Fruit fly (Drosophila melanogaster) whole organism, adult: ENCODE results near the gene Gnf1.

Experiments used
- CG11617 ChIP-seq: fragments of 200-800 bp; sonication (Bioruptor generic); optimal IDR thresholded peaks from 2 replicates; lab custom pipeline; 2017; ENCODE audit warnings: mild to moderate bottlenecking, missing biosample characterization, missing genetic modification reagents, missing genetic modification characterization
- CG12768 ChIP-seq: fragments of 200-800 bp; sonication (Bioruptor generic); optimal IDR thresholded peaks from 2 replicates; lab custom pipeline; 2017; ENCODE audit warnings: missing biosample characterization, missing genetic modification characterization, mild to moderate bottlenecking, moderate library complexity, missing genetic modification reagents
- CG14711 ChIP-seq: fragments of 200-800 bp; sonication (Bioruptor generic); optimal IDR thresholded peaks from 2 replicates; lab custom pipeline; 2018; ENCODE audit warnings: missing biosample characterization, mild to moderate bottlenecking, missing genetic modification characterization, moderate library complexity
- CG1620 ChIP-seq: fragments of 200-800 bp; sonication (Bioruptor generic); optimal IDR thresholded peaks from 2 replicates; lab custom pipeline; 2016; ENCODE audit warnings: missing biosample characterization, missing genetic modification characterization
- CG33017 ChIP-seq: fragments of 200-800 bp; sonication (Bioruptor generic); optimal IDR thresholded peaks from 2 replicates; lab custom pipeline; 2018; ENCODE audit warnings: missing biosample characterization, mild to moderate bottlenecking, missing genetic modification characterization, moderate library complexity
- CG5204 ChIP-seq: fragments of 200-800 bp; sonication (Bioruptor generic); optimal IDR thresholded peaks from 2 replicates; lab custom pipeline; 2016; ENCODE audit warnings: missing biosample characterization, missing genetic modification characterization
- CG7045 ChIP-seq: fragments of 200-800 bp; sonication (Bioruptor generic); optimal IDR thresholded peaks from 2 replicates; lab custom pipeline; 2017; ENCODE audit warnings: missing biosample characterization, mild to moderate bottlenecking, missing genetic modification characterization
- CG7101 ChIP-seq: fragments of 200-800 bp; sonication (Bioruptor generic); optimal IDR thresholded peaks from 2 replicates; lab custom pipeline; 2018; ENCODE audit warnings: missing biosample characterization, mild to moderate bottlenecking, missing genetic modification characterization, moderate library complexity
- Clk ChIP-seq: fragments of 200-800 bp; sonication (Bioruptor generic); optimal IDR thresholded peaks from 2 replicates; lab custom pipeline; 2017; ENCODE audit warnings: missing biosample characterization, missing genetic modification characterization
- Crg-1 ChIP-seq: fragments of 200-800 bp; sonication (Bioruptor generic); optimal IDR thresholded peaks from 2 replicates; lab custom pipeline; 2016; ENCODE audit warnings: missing biosample characterization, missing genetic modification characterization
- Hr96 ChIP-seq: fragments of 200-800 bp; sonication (Bioruptor generic); optimal IDR thresholded peaks from 2 replicates; lab custom pipeline; 2016; ENCODE audit warnings: missing biosample characterization, missing genetic modification characterization
- Mnt ChIP-seq: fragments of 200-800 bp; sonication (Bioruptor generic); optimal IDR thresholded peaks from 2 replicates; lab custom pipeline; 2016; ENCODE audit warnings: missing biosample characterization, mild to moderate bottlenecking, missing genetic modification characterization
- bab1 ChIP-seq: fragments of 200-800 bp; sonication (Bioruptor generic); optimal IDR thresholded peaks from 3 replicates; lab custom pipeline; 2019; ENCODE audit warnings: missing biosample characterization, mild to moderate bottlenecking, missing genetic modification characterization, moderate library complexity
- cic ChIP-seq: fragments of 200-800 bp; sonication (Bioruptor generic); optimal IDR thresholded peaks from 2 replicates; lab custom pipeline; 2017; ENCODE audit warnings: missing biosample characterization, mild to moderate bottlenecking, missing genetic modification characterization, moderate library complexity
- cnc ChIP-seq, 2 experiments: fragments of >200 bp; optimal IDR thresholded peaks; 2 replicates each; lab custom pipeline; 2017
- kay ChIP-seq: fragments of 200-800 bp; sonication (Bioruptor generic); peaks from one replicate; lab custom pipeline; 2016; ENCODE audit warnings: missing biosample characterization, missing genetic modification characterization, borderline replicate concordance
- ovo ChIP-seq: fragments of 200-800 bp; sonication (Bioruptor generic); optimal IDR thresholded peaks from 2 replicates; lab custom pipeline; 2016; ENCODE audit warnings: missing biosample characterization, missing genetic modification characterization
- pad ChIP-seq: fragments of 200-800 bp; sonication (Bioruptor generic); optimal IDR thresholded peaks from 3 replicates; lab custom pipeline; 2017; ENCODE audit warnings: missing biosample characterization, missing genetic modification characterization, mild to moderate bottlenecking, moderate library complexity, missing genetic modification reagents
- tj ChIP-seq: fragments of 200-800 bp; sonication (Bioruptor generic); optimal IDR thresholded peaks from 3 replicates; lab custom pipeline; 2017; ENCODE audit warnings: missing biosample characterization, mild to moderate bottlenecking, missing genetic modification characterization, moderate library complexity
- toe ChIP-seq: fragments of 200-800 bp; sonication (Bioruptor generic); optimal IDR thresholded peaks from 2 replicates; lab custom pipeline; 2016; ENCODE audit warnings: missing biosample characterization, missing genetic modification characterization

The Gnf1 gene

dm6 chr3R:4904844-4905243 is 1.6 kb upstream of the Gnf1 start:
- no peak for TF ChIP-seq pad (GFP tag; lab: Kevin White, UChicago)
- no peak for TF ChIP-seq CG5204 (GFP tag; lab: Kevin White, UChicago)
- no peak for TF ChIP-seq bab1 (GFP tag; lab: Kevin White, UChicago)

DNA sequence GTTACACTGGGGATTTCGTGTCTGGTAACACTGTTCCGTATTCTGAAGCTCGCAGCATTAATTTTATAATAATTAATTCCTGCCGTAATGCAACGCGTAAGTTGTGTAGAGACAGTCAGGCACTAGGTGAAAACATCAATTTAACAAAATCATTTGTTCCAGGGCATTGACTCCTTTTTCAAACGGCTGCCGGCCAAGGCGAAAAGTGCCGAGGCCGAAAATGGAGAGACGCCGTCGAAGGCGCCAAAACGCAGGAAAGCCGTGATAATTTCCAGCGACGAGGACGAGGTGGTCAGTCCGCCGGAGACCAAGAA is 162 bp downstream of the Gnf1 start:
- TF ChIP-seq toe (GFP tag; lab: Kevin White, UChicago) = no peak
- no peak for TF ChIP-seq cic (GFP tag; lab: Kevin White, UChicago)
- peak; percentile 14 for TF ChIP-seq bab1 (GFP tag; lab: Kevin White, UChicago)

dm6 chr3R:4910365-4910810 is 4.0 kb downstream of the Gnf1 start, which contains the start of gene Cdep:
Gene Cdep, plus strand, starts transcription at chr3R:4910552.
- TF ChIP-seq toe (GFP tag; lab: Kevin White, UChicago) = peak; percentile 51
- TF ChIP-seq CG1620 (GFP tag; lab: Kevin White, UChicago) = peak; percentile 36
- TF ChIP-seq pad (GFP tag; lab: Kevin White, UChicago) = no peak
- TF ChIP-seq cic (GFP tag; lab: Kevin White, UChicago) = peak; percentile 34
- TF ChIP-seq CG11617 = peak; percentile 51
- TF ChIP-seq ovo (GFP tag; lab: Kevin White, UChicago) = peak; percentile 30
- peak; percentile 61 for TF ChIP-seq Hr96 (GFP tag; lab: Kevin White, UChicago)
- TF ChIP-seq Mnt (GFP tag; lab: Kevin White, UChicago) = peak; percentile 84
- TF ChIP-seq CG33017 (tag; lab: Kevin White, UChicago) = no peak
- peak; percentile 92 for TF ChIP-seq kay (GFP tag; lab: Kevin White, UChicago)
- peak; percentile 27 for TF ChIP-seq Clk (GFP tag; lab: Kevin White, UChicago)
- peak; percentile 43 for TF ChIP-seq CG14711
- TF ChIP-seq CG7101 (tag; lab: Kevin White, UChicago) = peak; percentile 28
- no peak for TF ChIP-seq cnc (optimal IDR thresholded peaks at IDR 0.05; lab: Kevin White, UChicago)
- TF ChIP-seq tj (GFP tag; lab: Kevin White, UChicago) = peak; percentile 52
- TF ChIP-seq Crg-1 (GFP tag; lab: Kevin White, UChicago) = peak; percentile 44
- TF ChIP-seq bab1 (GFP tag; lab: Kevin White, UChicago) = peak; percentile 35
- TF ChIP-seq CG12768 (GFP tag; lab: Kevin White, UChicago) = peak; percentile 38
- TF ChIP-seq CG7045 = peak; percentile 60
- peak; percentile 7 for TF ChIP-seq CG5204 (GFP tag; lab: Kevin White, UChicago)

DNA sequence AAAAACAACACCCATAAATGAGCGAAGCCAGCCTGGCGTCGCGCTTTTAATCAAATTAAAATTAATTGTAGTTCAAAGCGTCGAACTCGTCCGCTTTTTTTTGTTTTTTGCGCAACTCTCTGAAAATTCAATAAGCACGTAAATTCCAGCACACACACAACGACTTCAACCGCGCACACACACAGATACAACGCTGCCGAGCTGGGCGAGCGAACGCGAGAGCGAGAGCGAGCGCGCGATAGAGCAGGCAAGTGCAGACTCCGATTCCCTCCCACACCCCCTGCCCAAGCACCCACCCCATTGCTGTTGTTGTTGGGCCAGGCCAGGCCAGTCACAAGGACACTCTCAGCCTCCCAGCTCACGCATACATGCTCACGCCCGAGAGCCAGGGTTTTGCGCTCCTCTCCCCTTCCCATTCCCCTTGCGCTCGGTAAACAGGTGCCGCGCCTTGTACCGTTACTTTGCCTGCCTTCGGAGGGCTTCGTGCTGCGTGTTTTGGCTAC is 4.5 kb downstream of the Gnf1 start:
- TF ChIP-seq CG1620 (GFP tag; lab: Kevin White, UChicago) = peak; percentile 5
- no peak for TF ChIP-seq cnc (optimal IDR thresholded peaks at IDR 0.05; lab: Kevin White, UChicago)
- TF ChIP-seq Mnt (GFP tag; lab: Kevin White, UChicago) = no peak
- TF ChIP-seq cic (GFP tag; lab: Kevin White, UChicago) = peak; percentile 44
- no peak for TF ChIP-seq CG11617
- no peak for TF ChIP-seq CG7101 (tag; lab: Kevin White, UChicago)
- TF ChIP-seq toe (GFP tag; lab: Kevin White, UChicago) = no peak
- TF ChIP-seq CG7045 = no peak
- peak; percentile 87 for TF ChIP-seq pad (GFP tag; lab: Kevin White, UChicago)
- TF ChIP-seq Hr96 (GFP tag; lab: Kevin White, UChicago) = no peak
- no peak for TF ChIP-seq tj (GFP tag; lab: Kevin White, UChicago)
- TF ChIP-seq CG5204 (GFP tag; lab: Kevin White, UChicago) = no peak
- peak; percentile 49 for TF ChIP-seq CG12768 (GFP tag; lab: Kevin White, UChicago)
- TF ChIP-seq CG33017 (tag; lab: Kevin White, UChicago) = no peak
- TF ChIP-seq Clk (GFP tag; lab: Kevin White, UChicago) = peak; percentile 35
- no peak for TF ChIP-seq CG14711
- TF ChIP-seq kay (GFP tag; lab: Kevin White, UChicago) = no peak
- TF ChIP-seq ovo (GFP tag; lab: Kevin White, UChicago) = peak; percentile 89
- TF ChIP-seq Crg-1 (GFP tag; lab: Kevin White, UChicago) = no peak
- no peak for TF ChIP-seq bab1 (GFP tag; lab: Kevin White, UChicago)

dm6 chr3R:4912130-4912549 is 5.7 kb downstream of the Gnf1 start:
- peak; percentile 31 for TF ChIP-seq tj (GFP tag; lab: Kevin White, UChicago)
- TF ChIP-seq CG14711 = peak; percentile 62
- TF ChIP-seq CG7101 (tag; lab: Kevin White, UChicago) = peak; percentile 74
- peak; percentile 55 for TF ChIP-seq CG1620 (GFP tag; lab: Kevin White, UChicago)
- TF ChIP-seq Clk (GFP tag; lab: Kevin White, UChicago) = peak; percentile 61
- peak; percentile 55 for TF ChIP-seq pad (GFP tag; lab: Kevin White, UChicago)
- peak; percentile 80 for TF ChIP-seq CG5204 (GFP tag; lab: Kevin White, UChicago)
- peak; percentile 68 for TF ChIP-seq CG33017 (tag; lab: Kevin White, UChicago)
- TF ChIP-seq bab1 (GFP tag; lab: Kevin White, UChicago) = peak; percentile 58
- TF ChIP-seq ovo (GFP tag; lab: Kevin White, UChicago) = peak; percentile 63
- no peak for TF ChIP-seq kay (GFP tag; lab: Kevin White, UChicago)
- TF ChIP-seq CG11617 = peak; percentile 69
- peak; percentile 80 for TF ChIP-seq Mnt (GFP tag; lab: Kevin White, UChicago)
- TF ChIP-seq CG7045 = peak; percentile 78
- peak; percentile 70 for TF ChIP-seq Hr96 (GFP tag; lab: Kevin White, UChicago)
- TF ChIP-seq toe (GFP tag; lab: Kevin White, UChicago) = peak; percentile 65
- no peak for TF ChIP-seq cnc (optimal IDR thresholded peaks at IDR 0.05; lab: Kevin White, UChicago)
- peak; percentile 84 for TF ChIP-seq CG12768 (GFP tag; lab: Kevin White, UChicago)
- TF ChIP-seq Crg-1 (GFP tag; lab: Kevin White, UChicago) = peak; percentile 33
- TF ChIP-seq cic (GFP tag; lab: Kevin White, UChicago) = peak; percentile 79
